Fruit fly (Drosophila melanogaster) whole organism, embryonic: ENCODE measurements around the gene Ak3.

Source experiments
- Atf3 ChIP-seq: fragments of 200-800 bp; sonication (Bioruptor generic); optimal IDR thresholded peaks from 3 replicates; lab custom pipeline; 2016; ENCODE audit warnings: missing biosample characterization, missing genetic modification characterization
- BEAF-32 ChIP-seq: fragments of 200-800 bp; sonication (Bioruptor generic); optimal IDR thresholded peaks from 3 replicates; lab custom pipeline; 2017; ENCODE audit warnings: missing biosample characterization, missing genetic modification characterization, mild to moderate bottlenecking, moderate library complexity, missing genetic modification reagents
- BtbVII ChIP-seq: fragments of 200-800 bp; sonication (Bioruptor generic); optimal IDR thresholded peaks from 3 replicates; lab custom pipeline; 2017; ENCODE audit warnings: missing biosample characterization, mild to moderate bottlenecking, missing genetic modification characterization
- CG10209 ChIP-seq: fragments of 200-800 bp; sonication (Bioruptor generic); optimal IDR thresholded peaks from 3 replicates; lab custom pipeline; 2017; ENCODE audit warnings: missing biosample characterization, mild to moderate bottlenecking, missing genetic modification characterization, missing genetic modification reagents
- CG10462 ChIP-seq: fragments of 200-800 bp; sonication (Bioruptor generic); optimal IDR thresholded peaks from 2 replicates; lab custom pipeline; 2016; ENCODE audit warnings: missing biosample characterization, missing genetic modification characterization
- CG10959 ChIP-seq: fragments of 200-800 bp; sonication (Bioruptor generic); IDR thresholded peaks from 2 replicates; pipeline ENCODE4 v1.3.6; 2022; ENCODE audit warnings: missing biosample characterization, missing genetic modification characterization
- CG11695 ChIP-seq: fragments of 200-800 bp; sonication (Bioruptor generic); IDR thresholded peaks from 3 replicates; pipeline ENCODE4 v1.3.6; 2022; ENCODE audit warnings: missing biosample characterization, missing genetic modification characterization
- CG11696 ChIP-seq: fragments of 200-800 bp; sonication (Bioruptor generic); IDR thresholded peaks from 2 replicates; pipeline ENCODE4 v1.3.6; 2022; ENCODE audit warnings: missing biosample characterization, missing genetic modification characterization
- CG12071 ChIP-seq: fragments of 200-800 bp; sonication (Bioruptor generic); optimal IDR thresholded peaks from 3 replicates; lab custom pipeline; 2018; ENCODE audit warnings: missing biosample characterization, mild to moderate bottlenecking, missing genetic modification characterization
- CG13296 ChIP-seq: fragments of 200-800 bp; sonication (Bioruptor generic); optimal IDR thresholded peaks from 3 replicates; lab custom pipeline; 2018; ENCODE audit warnings: missing biosample characterization, mild to moderate bottlenecking, missing genetic modification characterization
- CG15073 ChIP-seq: fragments of 200-800 bp; sonication (Bioruptor generic); optimal IDR thresholded peaks from 2 replicates; lab custom pipeline; 2016; ENCODE audit warnings: missing biosample characterization, missing genetic modification characterization
- CG16813 ChIP-seq: fragments of 200-800 bp; sonication (Bioruptor generic); IDR thresholded peaks from 3 replicates; pipeline ENCODE4 v1.3.6; 2022; ENCODE audit warnings: missing biosample characterization, missing genetic modification characterization; ENCODE audit not compliant: partially characterized antibody
- CG2202 ChIP-seq: fragments of 200-800 bp; sonication (Bioruptor generic); optimal IDR thresholded peaks from 2 replicates; lab custom pipeline; 2018; ENCODE audit warnings: missing biosample characterization, mild to moderate bottlenecking, missing genetic modification characterization
- CG31388 ChIP-seq: fragments of 200-800 bp; sonication (Bioruptor generic); optimal IDR thresholded peaks from 2 replicates; lab custom pipeline; 2016; ENCODE audit warnings: missing biosample characterization, missing genetic modification characterization
- CG31441 ChIP-seq: fragments of 200-800 bp; sonication (Bioruptor generic); IDR thresholded peaks from 2 replicates; pipeline ENCODE4 v1.3.6; 2022; ENCODE audit warnings: missing biosample characterization, missing genetic modification characterization
- CG4360 ChIP-seq: fragments of 200-800 bp; sonication (Bioruptor generic); IDR thresholded peaks from 2 replicates; pipeline ENCODE4 v1.3.6; 2022; ENCODE audit warnings: missing biosample characterization, missing genetic modification characterization
- CG6175 ChIP-seq: fragments of 200-800 bp; sonication (Bioruptor generic); IDR thresholded peaks from 3 replicates; pipeline ENCODE4 v1.3.6; 2022; ENCODE audit warnings: missing biosample characterization, missing genetic modification characterization
- CG8944 ChIP-seq: fragments of 200-800 bp; sonication (Bioruptor generic); optimal IDR thresholded peaks from 3 replicates; lab custom pipeline; 2016; ENCODE audit warnings: missing biosample characterization, missing genetic modification characterization
- CG9876 ChIP-seq: fragments of 200-800 bp; sonication (Bioruptor generic); optimal IDR thresholded peaks from 2 replicates; lab custom pipeline; 2016; ENCODE audit warnings: missing biosample characterization, missing genetic modification characterization
- CG9932 ChIP-seq: fragments of 200-800 bp; sonication (Bioruptor generic); IDR thresholded peaks from 2 replicates; pipeline ENCODE4 v1.3.6; 2022; ENCODE audit warnings: missing biosample characterization, missing genetic modification characterization
- Dbx ChIP-seq: fragments of 200-800 bp; sonication (Bioruptor generic); IDR thresholded peaks from 3 replicates; pipeline ENCODE4 v1.3.6; 2022; ENCODE audit warnings: missing biosample characterization, missing genetic modification characterization
- Dfd ChIP-seq, 2 experiments: fragments of >200 bp; optimal IDR thresholded peaks; 2 replicates each; lab custom pipeline; 2017; ENCODE audit warnings: missing biosample characterization in 2 of 2, missing genetic modification characterization in 2 of 2
- Doc2 ChIP-seq: fragments of 200-800 bp; sonication (Bioruptor generic); IDR thresholded peaks from 2 replicates; pipeline ENCODE4 v1.3.6; 2022; ENCODE audit warnings: missing biosample characterization, missing genetic modification characterization
- Dp ChIP-seq: fragments of 200-800 bp; sonication (Bioruptor generic); optimal IDR thresholded peaks from 2 replicates; lab custom pipeline; 2018; ENCODE audit warnings: missing biosample characterization, mild to moderate bottlenecking, missing genetic modification characterization, moderate library complexity
- E2f2 ChIP-seq: fragments of 200-800 bp; sonication (Bioruptor generic); IDR thresholded peaks from 2 replicates; pipeline ENCODE4 v1.3.6; 2022; ENCODE audit warnings: missing biosample characterization, missing genetic modification characterization
- H2.0 ChIP-seq: fragments of 200-800 bp; sonication (Bioruptor generic); IDR thresholded peaks from 2 replicates; pipeline ENCODE4 v1.3.6; 2022; ENCODE audit warnings: missing biosample characterization, missing genetic modification characterization
- NC2β ChIP-seq: fragments of 200-800 bp; sonication (Bioruptor generic); optimal IDR thresholded peaks from 2 replicates; lab custom pipeline; 2016; ENCODE audit warnings: missing biosample characterization, missing genetic modification characterization
- Nf-YA ChIP-seq: fragments of 200-800 bp; sonication (Bioruptor generic); IDR thresholded peaks from 2 replicates; pipeline ENCODE4 v1.3.6; 2022; ENCODE audit warnings: missing biosample characterization, missing genetic modification characterization
- Oaz ChIP-seq: fragments of 200-800 bp; sonication (Bioruptor generic); IDR thresholded peaks from 2 replicates; pipeline ENCODE4 v1.3.6; 2022; ENCODE audit warnings: missing biosample characterization, missing genetic modification characterization
- Pdp1 ChIP-seq, 2 experiments: fragments of 200-800 bp; sonication (Bioruptor generic); optimal IDR thresholded peaks; 3 replicates each; lab custom pipeline; 2016; ENCODE audit warnings: missing biosample characterization in 2 of 2, missing genetic modification characterization in 2 of 2, mild to moderate bottlenecking in 1 of 2, moderate library complexity in 1 of 2
- Scr ChIP-seq: fragments of 200-800 bp; sonication (Bioruptor generic); IDR thresholded peaks from 2 replicates; pipeline ENCODE4 v1.3.6; 2022; ENCODE audit warnings: missing biosample characterization, missing genetic modification characterization; ENCODE audit not compliant: partially characterized antibody
- Side ChIP-seq: fragments of 200-800 bp; sonication (Bioruptor generic); optimal IDR thresholded peaks from 2 replicates; lab custom pipeline; 2016; ENCODE audit warnings: missing biosample characterization, missing genetic modification characterization
- Spps ChIP-seq: fragments of 200-800 bp; sonication (Bioruptor generic); optimal IDR thresholded peaks from 2 replicates; lab custom pipeline; 2018; ENCODE audit warnings: missing biosample characterization, mild to moderate bottlenecking, missing genetic modification characterization
- Ssrp ChIP-seq: fragments of 200-800 bp; sonication (Bioruptor generic); optimal IDR thresholded peaks from 2 replicates; lab custom pipeline; 2018; ENCODE audit warnings: missing biosample characterization, mild to moderate bottlenecking, missing genetic modification characterization, moderate library complexity
- TFAM ChIP-seq: fragments of 200-800 bp; sonication (Bioruptor generic); optimal IDR thresholded peaks from 2 replicates; lab custom pipeline; 2017; ENCODE audit warnings: missing biosample characterization, missing genetic modification characterization, inconsistent platforms
- ap ChIP-seq: fragments of 200-800 bp; sonication (Bioruptor generic); IDR thresholded peaks from 2 replicates; pipeline ENCODE4 v1.3.6; 2022; ENCODE audit warnings: missing biosample characterization, missing genetic modification characterization
- ash1 ChIP-seq: fragments of 200-800 bp; sonication (Bioruptor generic); optimal IDR thresholded peaks from 2 replicates; lab custom pipeline; 2018; ENCODE audit warnings: missing biosample characterization, mild to moderate bottlenecking, missing genetic modification characterization
- br ChIP-seq: fragments of >200 bp; optimal IDR thresholded peaks from 2 replicates; lab custom pipeline; 2017
- fd96Cb ChIP-seq: fragments of 200-800 bp; sonication (Bioruptor generic); optimal IDR thresholded peaks from 2 replicates; lab custom pipeline; 2018; ENCODE audit warnings: missing biosample characterization, mild to moderate bottlenecking, missing genetic modification characterization, moderate library complexity
- fu2 ChIP-seq: fragments of 200-800 bp; sonication (Bioruptor generic); optimal IDR thresholded peaks from 2 replicates; lab custom pipeline; 2016; ENCODE audit warnings: missing biosample characterization, missing genetic modification characterization
- gcm ChIP-seq: fragments of 200-800 bp; sonication (Bioruptor generic); optimal IDR thresholded peaks from 2 replicates; lab custom pipeline; 2019; ENCODE audit warnings: missing biosample characterization, mild to moderate bottlenecking, missing genetic modification characterization, moderate library complexity
- gfzf ChIP-seq: fragments of 200-800 bp; sonication (Bioruptor generic); optimal IDR thresholded peaks from 2 replicates; lab custom pipeline; 2016; ENCODE audit warnings: missing biosample characterization, mild to moderate bottlenecking, missing genetic modification characterization, moderate library complexity
- grau ChIP-seq: fragments of 200-800 bp; optimal IDR thresholded peaks from 3 replicates; lab custom pipeline; 2019; ENCODE audit warnings: missing biosample characterization, mild to moderate bottlenecking, missing genetic modification characterization, moderate library complexity
- gt ChIP-seq: fragments of 200-800 bp; sonication (Bioruptor generic); IDR thresholded peaks from 2 replicates; pipeline ENCODE4 v1.3.6; 2022; ENCODE audit warnings: missing biosample characterization, missing genetic modification characterization
- kni ChIP-seq: fragments of 200-800 bp; sonication (Bioruptor generic); optimal IDR thresholded peaks from 3 replicates; lab custom pipeline; 2017; ENCODE audit warnings: mild to moderate bottlenecking, missing biosample characterization, missing genetic modification reagents, missing genetic modification characterization
- mam ChIP-seq: fragments of 200-800 bp; sonication (Bioruptor generic); optimal IDR thresholded peaks from 3 replicates; lab custom pipeline; 2016; ENCODE audit warnings: missing biosample characterization, missing genetic modification characterization
- nerfin-2 ChIP-seq: fragments of 200-800 bp; sonication (Bioruptor generic); IDR thresholded peaks from 2 replicates; pipeline ENCODE4 v1.3.6; 2022; ENCODE audit warnings: missing biosample characterization, missing genetic modification characterization; ENCODE audit not compliant: partially characterized antibody
- pros ChIP-seq: fragments of 200-800 bp; sonication (Bioruptor generic); optimal IDR thresholded peaks from 3 replicates; lab custom pipeline; 2019; ENCODE audit warnings: missing biosample characterization, mild to moderate bottlenecking, missing genetic modification characterization, moderate library complexity
- ro ChIP-seq: fragments of 200-800 bp; sonication (Bioruptor generic); IDR thresholded peaks from 2 replicates; pipeline ENCODE4 v1.3.6; 2022; ENCODE audit warnings: missing biosample characterization, missing genetic modification characterization
- sens ChIP-seq: fragments of 200-800 bp; sonication (Bioruptor generic); peaks from one replicate; lab custom pipeline; 2016; ENCODE audit warnings: missing biosample characterization, missing genetic modification characterization
- tna ChIP-seq: fragments of 200-800 bp; sonication (Bioruptor generic); IDR thresholded peaks from 2 replicates; pipeline ENCODE4 v1.3.6; 2022; ENCODE audit warnings: missing biosample characterization, missing genetic modification characterization; ENCODE audit not compliant: partially characterized antibody

Gene Ak3

DNA sequence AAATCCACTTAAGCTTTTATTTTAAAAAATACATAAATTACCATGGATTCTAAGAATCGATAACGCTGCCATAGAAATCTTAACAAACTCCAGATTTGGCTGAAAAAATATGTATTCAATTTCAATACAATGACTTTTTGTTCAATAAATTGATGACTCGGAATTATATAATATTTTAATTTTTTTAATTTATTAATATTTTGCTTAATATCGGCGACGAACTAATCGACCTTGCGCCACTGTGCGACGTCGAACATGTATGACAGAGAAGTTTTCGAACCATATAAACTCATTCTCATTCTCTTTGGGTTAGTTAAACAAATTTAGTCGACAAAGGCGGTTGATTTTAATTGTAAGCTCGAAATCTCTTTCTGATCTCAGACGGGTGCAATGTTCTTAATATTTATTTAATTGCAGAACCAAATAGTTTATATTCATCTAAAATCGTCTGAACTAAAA is 39.8 kb downstream of the Ak3 start, which contains the start of gene CG42394 (continued):
- TF ChIP-seq CG10209 (peak; percentile 95), gcm (peak; percentile 94), ro (GFP tag; lab: Robert Waterston, UW) (peak; percentile 74), Nf-YA (peak; percentile 91), fd96Cb (peak; percentile 97), CG6175 (GFP tag; lab: Robert Waterston, UW) (peak; percentile 85), Dbx (GFP tag; lab: Robert Waterston, UW) (peak; percentile 95), ap (peak; percentile 88), Pdp1 (GFP tag; optimal IDR thresholded peaks at IDR 0.05; lab: Kevin White, UChicago) (peak; percentile 63 to 86), CG10959 (GFP tag; lab: Robert Waterston, UW) (peak; percentile 93), br (lab: Kevin White, UChicago) (no peak), NC2β (GFP tag; lab: Kevin White, UChicago) (peak; percentile 68), E2f2 (GFP tag; lab: Robert Waterston, UW) (peak; percentile 79), CG31388 (GFP tag; lab: Kevin White, UChicago) (peak; percentile 84), Atf3 (GFP tag; lab: Kevin White, UChicago) (peak; percentile 44), H2.0 (GFP tag; lab: Robert Waterston, UW) (peak; percentile 93), BtbVII (GFP tag; lab: Kevin White, UChicago) (peak; percentile 97), kni (GFP tag; lab: Kevin White, UChicago) (no peak), CG4360 (peak; percentile 72), mam (GFP tag; lab: Kevin White, UChicago) (peak; percentile 69), ash1 (no peak), CG9932 (GFP tag; lab: Robert Waterston, UW) (peak; percentile 88), CG8944 (GFP tag; lab: Kevin White, UChicago) (peak; percentile 16), Spps (tag; lab: Kevin White, UChicago) (peak; percentile 96), BEAF-32 (GFP tag; lab: Kevin White, UChicago) (no peak), CG15073 (peak; percentile 53), grau (tag; lab: Kevin White, UChicago) (peak; percentile 95), Oaz (GFP tag; lab: Robert Waterston, UW) (peak; percentile 78), sens (GFP tag; lab: Kevin White, UChicago) (peak; percentile 97), CG2202 (tag; lab: Kevin White, UChicago) (peak; percentile 90), Ssrp (tag; lab: Kevin White, UChicago) (peak; percentile 96), fu2 (GFP tag; lab: Kevin White, UChicago) (peak; percentile 53), gfzf (GFP tag; lab: Kevin White, UChicago) (no peak), CG10462 (GFP tag; lab: Kevin White, UChicago) (peak; percentile 89), CG11695 (GFP tag; lab: Robert Waterston, UW) (peak; percentile 97), nerfin-2 (GFP tag; lab: Robert Waterston, UW) (peak; percentile 39), Side (GFP tag; lab: Kevin White, UChicago) (peak; percentile 38), pros (GFP tag; lab: Kevin White, UChicago) (peak; percentile 34), gt (GFP tag; lab: Robert Waterston, UW) (peak; percentile 74), Scr (peak; percentile 44; the same call in 1 of the 2 replicates), CG16813 (GFP tag; lab: Robert Waterston, UW) (0 out of 3 replicates have a peak, but pooled peaks have one; percentile 41), tna (GFP tag; lab: Robert Waterston, UW) (no peak), CG12071 (GFP tag; lab: Kevin White, UChicago) (peak; percentile 75), CG9876 (GFP tag; lab: Kevin White, UChicago) (no peak), CG31441 (GFP tag; lab: Robert Waterston, UW) (peak; percentile 99), TFAM (peak; percentile 64), Doc2 (GFP tag; lab: Robert Waterston, UW) (no peak), Dp (peak; percentile 5), Dfd (GFP tag; optimal IDR thresholded peaks at IDR 0.05; lab: Kevin White, UChicago) (no peak), CG13296 (GFP tag; lab: Kevin White, UChicago) (peak; percentile 94), CG11696 (peak; percentile 88)
